Worm (Caenorhabditis elegans) whole organism, L4/young adult: Measurements from ENCODE around the gene prx-14.

Experiments
- W03F9.2 ChIP-seq: fragments of 150-350 bp; optimal IDR thresholded peaks from 2 replicates; lab custom pipeline; 2014; ENCODE audit warnings: missing biosample characterization, missing genetic modification characterization
- dao-5 ChIP-seq: sonication (generic microtip); optimal IDR thresholded peaks from 2 replicates; lab custom pipeline; 2016; ENCODE audit warnings: missing genotype, missing genetic modification characterization, moderate library complexity, missing compliant biosample characterization
- him-1 ChIP-seq: sonication (generic microtip); optimal IDR thresholded peaks from 2 replicates; lab custom pipeline; 2016; ENCODE audit warnings: missing genotype, missing genetic modification reagents, missing genetic modification characterization, missing compliant biosample characterization

DNA sequence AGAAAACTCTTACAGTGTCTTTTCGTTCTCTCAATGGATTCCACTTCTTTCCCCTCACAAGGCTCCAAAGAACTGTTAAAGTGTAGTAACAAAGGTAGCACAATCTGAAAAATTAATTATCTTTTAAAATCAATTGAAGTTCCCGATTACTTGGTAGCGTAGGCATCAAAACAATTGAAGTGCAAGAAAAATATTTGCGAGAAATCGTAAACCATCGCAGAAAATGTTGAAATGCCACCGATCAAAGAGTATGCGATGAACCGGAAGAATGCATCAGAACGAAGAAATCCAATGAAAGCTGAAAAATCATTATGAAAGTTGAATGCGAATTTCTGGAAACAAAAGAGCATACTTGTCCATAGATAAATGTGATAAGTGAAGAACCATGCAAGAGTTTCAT, 36.4 kb upstream of the prx-14 start:
- TF ChIP-seq him-1 (tag; lab: Kevin White, UChicago) = no peak
- TF ChIP-seq W03F9.2 (tag; lab: Kevin White, UChicago) = no peak
- TF ChIP-seq dao-5 (tag; lab: Kevin White, UChicago) = no peak
